Worm (Caenorhabditis elegans) whole organism, mixed stage, embryonic: ENCODE measurements around the gene C53A3.3.

Experiments used
- ces-1 ChIP-seq: fragments of 150-350 bp; optimal IDR thresholded peaks from 2 replicates; lab custom pipeline; 2014; ENCODE audit warnings: missing biosample characterization, missing genetic modification reagents, missing genetic modification characterization
- ztf-11 ChIP-seq: fragments of 150-350 bp; optimal IDR thresholded peaks from 2 replicates; lab custom pipeline; 2014; ENCODE audit warnings: missing biosample characterization, missing genetic modification characterization

ce11 chrV:5769500-5769899 is 13.2 kb downstream of the C53A3.3 start:
- TF ChIP-seq ces-1 (GFP tag; lab: Kevin White, UChicago) (no peak), ztf-11 (tag; lab: Kevin White, UChicago) (no peak)
